Fruit fly (Drosophila melanogaster) whole organism, embryonic: ENCODE data around the gene CG8300.

Experiments
- CG16813 ChIP-seq: fragments of 200-800 bp; sonication (Bioruptor generic); IDR thresholded peaks from 3 replicates; pipeline ENCODE4 v1.3.6; 2022; ENCODE audit warnings: missing biosample characterization, missing genetic modification characterization; ENCODE audit not compliant: partially characterized antibody
- CoRest ChIP-seq: fragments of 200-800 bp; sonication (Bioruptor generic); optimal IDR thresholded peaks from 3 replicates; lab custom pipeline; 2018; ENCODE audit warnings: missing biosample characterization, mild to moderate bottlenecking, missing genetic modification characterization, moderate library complexity
- Ets97D ChIP-seq: fragments of 200-800 bp; sonication (Bioruptor generic); optimal IDR thresholded peaks from 3 replicates; lab custom pipeline; 2016; ENCODE audit warnings: missing biosample characterization, missing genetic modification characterization
- Max ChIP-seq: fragments of 200-800 bp; sonication (Bioruptor generic); optimal IDR thresholded peaks from 2 replicates; lab custom pipeline; 2016; ENCODE audit warnings: missing biosample characterization, mild to moderate bottlenecking, missing genetic modification characterization
- Mrtf ChIP-seq: fragments of 200-800 bp; sonication (Bioruptor generic); IDR thresholded peaks from 3 replicates; pipeline ENCODE4 v1.3.6; 2022; ENCODE audit warnings: missing biosample characterization, missing genetic modification characterization
- Xbp1 ChIP-seq: fragments of 200-800 bp; sonication (Bioruptor generic); optimal IDR thresholded peaks from 3 replicates; lab custom pipeline; 2016; ENCODE audit warnings: missing biosample characterization, mild to moderate bottlenecking, missing genetic modification characterization
- chm ChIP-seq: fragments of 200-800 bp; sonication (Bioruptor generic); IDR thresholded peaks from 2 replicates; pipeline ENCODE4 v1.3.6; 2022; ENCODE audit warnings: missing biosample characterization, missing genetic modification characterization
- insv ChIP-seq, 2 experiments: fragments of 200-800 bp; sonication (Bioruptor generic); optimal IDR thresholded peaks; 3 replicates each; lab custom pipeline; 2016 to 2018; ENCODE audit warnings: missing biosample characterization in 2 of 2, missing genetic modification characterization in 2 of 2

DNA sequence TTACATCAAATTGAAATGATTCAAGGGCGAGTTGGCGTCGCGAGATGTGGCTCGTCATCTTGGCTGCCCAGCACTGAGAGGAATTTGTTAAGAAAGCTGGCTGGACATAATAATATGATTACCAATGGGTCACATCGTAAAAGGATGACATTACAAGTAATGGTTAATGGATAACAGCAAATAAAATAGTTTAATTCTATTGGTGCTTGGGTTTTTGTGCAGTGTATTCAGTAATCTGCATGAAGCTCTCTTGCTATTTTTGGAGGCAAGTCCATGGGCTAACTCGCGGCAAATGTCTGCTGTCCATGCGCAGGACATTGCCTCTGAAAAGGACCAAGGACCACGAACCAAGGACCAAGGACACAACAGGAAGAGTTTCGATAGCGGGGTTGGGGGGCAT, 37.1 kb downstream of the CG8300 start:
- no peak for TF ChIP-seq CoRest (tag; lab: Kevin White, UChicago)
- TF ChIP-seq CG16813 (GFP tag; lab: Robert Waterston, UW): no peak
- TF ChIP-seq Xbp1 (GFP tag; lab: Kevin White, UChicago): no peak
- TF ChIP-seq Mrtf (GFP tag; lab: Robert Waterston, UW): no peak
- no peak for TF ChIP-seq Ets97D (GFP tag; lab: Kevin White, UChicago)
- TF ChIP-seq chm: no peak
- TF ChIP-seq Max: no peak
- no peak for TF ChIP-seq insv (GFP tag; optimal IDR thresholded peaks at IDR 0.05; lab: Kevin White, UChicago)
